Worm (Caenorhabditis elegans) whole organism, young adult: ENCODE measurements around the gene srxa-10.

ENCODE experiments used
- B0019.2 ChIP-seq: fragments of 200-800 bp; sonication (Bioruptor generic); conservative IDR thresholded peaks from 2 replicates; pipeline ENCODE4 v1.3.6; 2022; ENCODE audit warnings: missing genetic modification reagents, missing genetic modification characterization, missing compliant biosample characterization
- B0035.1 ChIP-seq: sonication (generic microtip); optimal IDR thresholded peaks from 2 replicates; lab custom pipeline; 2016; ENCODE audit warnings: missing genetic modification characterization, mild to moderate bottlenecking, missing compliant biosample characterization, missing genotype, missing genetic modification reagents
- F23B12.7 ChIP-seq: sonication (generic microtip); optimal IDR thresholded peaks from 2 replicates; lab custom pipeline; 2017; ENCODE audit warnings: missing genetic modification characterization, mild to moderate bottlenecking, missing compliant biosample characterization, antibody characterized with exemption, moderate library complexity; ENCODE audit not compliant: insufficient read depth
- F33H1.4 ChIP-seq: fragments of 200-800 bp; sonication (Bioruptor generic); IDR thresholded peaks from 2 replicates; pipeline ENCODE4 v1.3.6; 2022; ENCODE audit warnings: missing genetic modification reagents, missing genetic modification characterization, missing compliant biosample characterization
- F39B2.1 ChIP-seq: fragments of 200-800 bp; sonication (Bioruptor generic); IDR thresholded peaks from 2 replicates; pipeline ENCODE4 v1.3.6; 2022; ENCODE audit warnings: missing genetic modification reagents, missing genetic modification characterization, missing compliant biosample characterization
- F57C9.4 ChIP-seq: sonication (generic microtip); optimal IDR thresholded peaks from 2 replicates; lab custom pipeline; 2017; ENCODE audit warnings: mild to moderate bottlenecking, missing genetic modification characterization, missing compliant biosample characterization
- K12H6.12 ChIP-seq: fragments of 200-800 bp; sonication (Bioruptor generic); optimal IDR thresholded peaks from 2 replicates; lab custom pipeline; 2018; ENCODE audit warnings: mild to moderate bottlenecking, missing genetic modification characterization, missing compliant biosample characterization
- Y53F4B.3 ChIP-seq: fragments of 200-800 bp; sonication (Bioruptor generic); IDR thresholded peaks from 2 replicates; pipeline ENCODE4 v1.3.6; 2022; ENCODE audit warnings: missing genetic modification reagents, missing genetic modification characterization, missing compliant biosample characterization
- Y56A3A.18 ChIP-seq: fragments of 200-800 bp; sonication (Bioruptor generic); IDR thresholded peaks from 2 replicates; pipeline ENCODE4 v1.3.6; 2022; ENCODE audit warnings: missing genetic modification reagents, missing genetic modification characterization, missing compliant biosample characterization
- Y95B8A.8 ChIP-seq: fragments of 200-800 bp; sonication (Bioruptor generic); IDR thresholded peaks from 2 replicates; pipeline ENCODE4 v1.3.6; 2022; ENCODE audit warnings: missing genetic modification reagents, missing genetic modification characterization, missing compliant biosample characterization
- aptf-2 ChIP-seq: fragments of 200-800 bp; sonication (Bioruptor generic); conservative IDR thresholded peaks from 2 replicates; pipeline ENCODE4 v1.3.6; 2022; ENCODE audit warnings: missing genetic modification reagents, missing genetic modification characterization, missing compliant biosample characterization
- athp-1 ChIP-seq: sonication (generic microtip); optimal IDR thresholded peaks from 2 replicates; lab custom pipeline; 2017; ENCODE audit warnings: mild to moderate bottlenecking, missing genetic modification characterization, missing compliant biosample characterization
- attf-3 ChIP-seq: fragments of 200-800 bp; sonication (Bioruptor generic); conservative IDR thresholded peaks from 2 replicates; pipeline ENCODE4 v1.3.6; 2022; ENCODE audit warnings: missing genetic modification reagents, missing genetic modification characterization, missing compliant biosample characterization
- attf-5 ChIP-seq: fragments of 200-800 bp; sonication (Bioruptor generic); optimal IDR thresholded peaks from 2 replicates; lab custom pipeline; 2018; ENCODE audit warnings: mild to moderate bottlenecking, missing genetic modification characterization, missing compliant biosample characterization
- cebp-1 ChIP-seq, 2 experiments: fragments of 200-800 bp in 1 of 2; sonication (Bioruptor generic) in 1 of 2; sonication (generic microtip) in 1 of 2; IDR thresholded peaks in 1 of 2; optimal IDR thresholded peaks in 1 of 2; 2 replicates each; pipeline versions ENCODE4 v1.3.6 to Lab custom; 2017 to 2022; ENCODE audit warnings: missing compliant biosample characterization in 2 of 2, missing genetic modification characterization in 2 of 2, mild to moderate bottlenecking in 1 of 2, missing genetic modification reagents in 1 of 2, moderate library complexity in 1 of 2
- cebp-2 ChIP-seq: fragments of 200-800 bp; sonication (Bioruptor generic); IDR thresholded peaks from 2 replicates; pipeline ENCODE4 v1.3.6; 2022; ENCODE audit warnings: missing genetic modification characterization, missing compliant biosample characterization
- ceh-40 ChIP-seq: fragments of 200-800 bp; sonication (Bioruptor generic); IDR thresholded peaks from 2 replicates; pipeline ENCODE4 v1.3.6; 2022; ENCODE audit warnings: missing genetic modification characterization, missing compliant biosample characterization
- dox-1 ChIP-seq: fragments of 200-800 bp; sonication (Bioruptor generic); IDR thresholded peaks from 2 replicates; pipeline ENCODE4 v1.3.6; 2022; ENCODE audit warnings: missing genetic modification reagents, missing genetic modification characterization, missing compliant biosample characterization
- dpff-1 ChIP-seq: sonication (generic microtip); optimal IDR thresholded peaks from 2 replicates; lab custom pipeline; 2017; ENCODE audit warnings: mild to moderate bottlenecking, missing genetic modification characterization, missing compliant biosample characterization
- efl-1 ChIP-seq: fragments of 150-350 bp; optimal IDR thresholded peaks from 2 replicates; lab custom pipeline; 2014; ENCODE audit warnings: missing biosample characterization, missing genetic modification reagents, missing genetic modification characterization
- egrh-3 ChIP-seq: fragments of 200-800 bp; sonication (Bioruptor generic); IDR thresholded peaks from 2 replicates; pipeline ENCODE4 v1.3.6; 2022; ENCODE audit warnings: missing genetic modification reagents, missing genetic modification characterization, missing compliant biosample characterization
- him-1 ChIP-seq: sonication (generic microtip); optimal IDR thresholded peaks from 2 replicates; lab custom pipeline; 2016; ENCODE audit warnings: missing genotype, missing genetic modification reagents, missing genetic modification characterization, missing compliant biosample characterization
- hlh-12 ChIP-seq: sonication (generic microtip); optimal IDR thresholded peaks from 2 replicates; lab custom pipeline; 2016; ENCODE audit warnings: missing genetic modification characterization, missing compliant biosample characterization
- hrde-1 ChIP-seq: sonication (generic microtip); optimal IDR thresholded peaks from 2 replicates; lab custom pipeline; 2016; ENCODE audit warnings: missing genetic modification characterization, mild to moderate bottlenecking, missing compliant biosample characterization, moderate library complexity, missing genotype, missing genetic modification reagents, borderline replicate concordance
- hsf-1 ChIP-seq: fragments of 200-800 bp; sonication (Bioruptor generic); IDR thresholded peaks from 2 replicates; pipeline ENCODE4 v1.3.6; 2022; ENCODE audit warnings: missing genetic modification reagents, missing genetic modification characterization, missing compliant biosample characterization
- lag-1 ChIP-seq: fragments of 200-800 bp; sonication (Bioruptor generic); IDR thresholded peaks from 2 replicates; pipeline ENCODE4 v1.3.6; 2022; ENCODE audit warnings: missing genetic modification reagents, missing genetic modification characterization, missing compliant biosample characterization
- let-526 ChIP-seq: fragments of 200-800 bp; sonication (Bioruptor generic); IDR thresholded peaks from 2 replicates; pipeline ENCODE4 v1.3.6; 2022; ENCODE audit warnings: missing genetic modification reagents, missing genetic modification characterization, missing compliant biosample characterization
- madf-10 ChIP-seq: sonication (generic microtip); optimal IDR thresholded peaks from 2 replicates; lab custom pipeline; 2016; ENCODE audit warnings: mild to moderate bottlenecking, missing genetic modification characterization, missing compliant biosample characterization
- madf-3 ChIP-seq: fragments of 200-800 bp; sonication (Bioruptor generic); IDR thresholded peaks from 2 replicates; pipeline ENCODE4 v1.3.6; 2022; ENCODE audit warnings: missing genetic modification reagents, missing genetic modification characterization, missing compliant biosample characterization
- madf-6 ChIP-seq: fragments of 200-800 bp; sonication (Bioruptor generic); IDR thresholded peaks from 2 replicates; pipeline ENCODE4 v1.3.6; 2022; ENCODE audit warnings: missing genetic modification reagents, missing genetic modification characterization, missing compliant biosample characterization
- mcd-1 ChIP-seq: fragments of 200-800 bp; sonication (Bioruptor generic); IDR thresholded peaks from 2 replicates; pipeline ENCODE4 v1.3.6; 2022; ENCODE audit warnings: missing genetic modification reagents, missing genetic modification characterization, missing compliant biosample characterization
- mxl-1 ChIP-seq: sonication (generic microtip); optimal IDR thresholded peaks from 2 replicates; lab custom pipeline; 2016; ENCODE audit warnings: missing genetic modification characterization, missing compliant biosample characterization
- rcor-1 ChIP-seq: fragments of 200-800 bp; sonication (Bioruptor generic); IDR thresholded peaks from 2 replicates; pipeline ENCODE4 v1.3.6; 2022; ENCODE audit warnings: missing genetic modification reagents, missing genetic modification characterization, missing compliant biosample characterization
- rec-8 ChIP-seq, 2 experiments: sonication (generic microtip); optimal IDR thresholded peaks; 2 replicates each; lab custom pipeline; 2016; ENCODE audit warnings: mild to moderate bottlenecking in 2 of 2, missing genetic modification characterization in 2 of 2, missing genetic modification reagents in 2 of 2, missing genotype in 2 of 2, missing biosample characterization in 1 of 2, missing compliant biosample characterization in 1 of 2, moderate library complexity in 1 of 2
- sdz-38 ChIP-seq: sonication (generic microtip); optimal IDR thresholded peaks from 2 replicates; lab custom pipeline; 2016; ENCODE audit warnings: missing genotype, missing genetic modification characterization, missing compliant biosample characterization
- snpc-1.3 ChIP-seq: sonication (generic microtip); optimal IDR thresholded peaks from 2 replicates; lab custom pipeline; 2017; ENCODE audit warnings: missing genetic modification characterization, mild to moderate bottlenecking, missing compliant biosample characterization, antibody characterized with exemption, moderate library complexity, missing genotype, missing genetic modification reagents; ENCODE audit not compliant: insufficient read depth
- snpc-3.4 ChIP-seq: sonication (generic microtip); optimal IDR thresholded peaks from 2 replicates; lab custom pipeline; 2017; ENCODE audit warnings: missing genetic modification characterization, mild to moderate bottlenecking, missing compliant biosample characterization, antibody characterized with exemption, moderate library complexity, missing genotype, missing genetic modification reagents
- snpc-4 ChIP-seq, 5 experiments: fragments of 150-350 bp in 1 of 5; sonication (generic microtip) in 4 of 5; optimal IDR thresholded peaks; 2 replicates each; lab custom pipeline; 2014 to 2018; ENCODE audit warnings: missing genetic modification characterization in 5 of 5, missing biosample characterization in 3 of 5, antibody characterized with exemption in 2 of 5, mild to moderate bottlenecking in 2 of 5, missing compliant biosample characterization in 2 of 5, missing genotype in 2 of 5, moderate library complexity in 2 of 5, missing genetic modification reagents in 1 of 5
- somi-1 ChIP-seq: fragments of 200-800 bp; sonication (Bioruptor generic); optimal IDR thresholded peaks from 2 replicates; lab custom pipeline; 2018; ENCODE audit warnings: mild to moderate bottlenecking, missing genetic modification characterization, missing compliant biosample characterization
- sptf-2 ChIP-seq: fragments of 200-800 bp; sonication (Bioruptor generic); optimal IDR thresholded peaks from 2 replicates; lab custom pipeline; 2018; ENCODE audit warnings: mild to moderate bottlenecking, missing genetic modification characterization, missing compliant biosample characterization
- tbp1 ChIP-seq: fragments of 200-800 bp; sonication (Bioruptor generic); optimal IDR thresholded peaks from 2 replicates; lab custom pipeline; 2018; ENCODE audit warnings: mild to moderate bottlenecking, missing genetic modification characterization, missing compliant biosample characterization
- tbx-9 ChIP-seq: sonication (generic microtip); optimal IDR thresholded peaks from 2 replicates; lab custom pipeline; 2016; ENCODE audit warnings: borderline replicate concordance, missing genetic modification characterization, inconsistent platforms, missing compliant biosample characterization
- xnd-1 ChIP-seq: sonication (generic microtip); optimal IDR thresholded peaks from 2 replicates; lab custom pipeline; 2016; ENCODE audit warnings: missing genotype, missing genetic modification reagents, missing genetic modification characterization, missing compliant biosample characterization
- zim-3 ChIP-seq: sonication (generic microtip); optimal IDR thresholded peaks from 2 replicates; lab custom pipeline; 2017; ENCODE audit warnings: mild to moderate bottlenecking, missing genetic modification characterization, moderate library complexity, missing compliant biosample characterization
- ztf-18 ChIP-seq: sonication (generic microtip); optimal IDR thresholded peaks from 2 replicates; lab custom pipeline; 2016; ENCODE audit warnings: missing genotype, mild to moderate bottlenecking, missing genetic modification characterization, missing compliant biosample characterization
- ztf-22 ChIP-seq: fragments of 200-800 bp; sonication (Bioruptor generic); optimal IDR thresholded peaks from 2 replicates; lab custom pipeline; 2018; ENCODE audit warnings: mild to moderate bottlenecking, missing genetic modification characterization, moderate library complexity, missing compliant biosample characterization
- ztf-28 ChIP-seq: fragments of 200-800 bp; sonication (Bioruptor generic); IDR thresholded peaks from 2 replicates; pipeline ENCODE4 v1.3.6; 2022; ENCODE audit warnings: missing genetic modification reagents, missing genetic modification characterization, missing compliant biosample characterization

Gene srxa-10

ce11 chrIII:9818763-9819162 lies 22.4 kb upstream of the srxa-10 start, which contains the start of gene panl-3 (continued):
- no peak for TF ChIP-seq aptf-2 (GFP tag; lab: Robert Waterston, UW)
- no peak for TF ChIP-seq hlh-12 (tag; lab: Kevin White, UChicago)
- no peak for TF ChIP-seq Y53F4B.3 (GFP tag; lab: Robert Waterston, UW)
- TF ChIP-seq tbp1: no peak
- no peak for TF ChIP-seq ztf-28 (GFP tag; lab: Robert Waterston, UW)
- TF ChIP-seq F23B12.7 (tag; lab: Kevin White, UChicago): peak; percentile 41
- TF ChIP-seq B0019.2 (GFP tag; lab: Robert Waterston, UW): no peak
- no peak for TF ChIP-seq zim-3
- TF ChIP-seq tbx-9 (tag; lab: Kevin White, UChicago): no peak
- no peak for TF ChIP-seq let-526
- TF ChIP-seq sdz-38: no peak
- TF ChIP-seq madf-3 (GFP tag; lab: Robert Waterston, UW): no peak
- TF ChIP-seq Y56A3A.18 (GFP tag; lab: Robert Waterston, UW): no peak
- peak; percentile 43; the same call in 1 of the 2 replicates for TF ChIP-seq rcor-1
- TF ChIP-seq snpc-4 (GFP tag; optimal IDR thresholded peaks at IDR 0.05; lab: Kevin White, UChicago): no peak
- peak in 2 of 4 experiments; percentile 31 to 38 for TF ChIP-seq snpc-4 (tag; optimal IDR thresholded peaks at IDR 0.05; lab: Kevin White, UChicago)
- TF ChIP-seq snpc-3.4 (tag; lab: Kevin White, UChicago): no peak
- TF ChIP-seq madf-6 (GFP tag; lab: Robert Waterston, UW): no peak; the same call in 1 of the 2 replicates
- peak; percentile 36 for TF ChIP-seq somi-1 (GFP tag; lab: Kevin White, UChicago)
- no peak for TF ChIP-seq cebp-2 (GFP tag; lab: Robert Waterston, UW)
- TF ChIP-seq cebp-1 (GFP tag; IDR thresholded peaks at IDR 0.05; lab: Robert Waterston, UW): peak; percentile 47; the same call in 1 of the 2 replicates
- peak; percentile 64 for TF ChIP-seq cebp-1 (tag; optimal IDR thresholded peaks at IDR 0.05; lab: Kevin White, UChicago)
- no peak for TF ChIP-seq mxl-1
- no peak for TF ChIP-seq snpc-1.3
- no peak for TF ChIP-seq sptf-2 (GFP tag; lab: Kevin White, UChicago)
- peak; percentile 88 for TF ChIP-seq attf-5 (GFP tag; lab: Kevin White, UChicago)
- no peak for TF ChIP-seq ceh-40 (GFP tag; lab: Robert Waterston, UW)
- no peak for TF ChIP-seq athp-1
- no peak for TF ChIP-seq Y95B8A.8 (GFP tag; lab: Robert Waterston, UW)
- TF ChIP-seq ztf-22: no peak
- peak; percentile 31 for TF ChIP-seq ztf-18 (tag; lab: Kevin White, UChicago)
- no peak for TF ChIP-seq attf-3 (GFP tag; lab: Robert Waterston, UW)
- no peak for TF ChIP-seq madf-10
- peak; percentile 56 for TF ChIP-seq K12H6.12 (tag; lab: Kevin White, UChicago)
- TF ChIP-seq him-1: no peak
- no peak for TF ChIP-seq egrh-3
- TF ChIP-seq F57C9.4 (tag; lab: Kevin White, UChicago): no peak
- no peak for TF ChIP-seq B0035.1 (tag; lab: Kevin White, UChicago)
- no peak for TF ChIP-seq hrde-1 (tag; lab: Kevin White, UChicago)
- TF ChIP-seq xnd-1 (tag; lab: Kevin White, UChicago): no peak
- TF ChIP-seq F39B2.1 (GFP tag; lab: Robert Waterston, UW): no peak
- peak; percentile 26; the same call in 1 of the 2 replicates for TF ChIP-seq hsf-1 (GFP tag; lab: Robert Waterston, UW)
- TF ChIP-seq mcd-1 (GFP tag; lab: Robert Waterston, UW): peak; percentile 46; the same call in 1 of the 2 replicates
- TF ChIP-seq lag-1 (GFP tag; lab: Robert Waterston, UW): no peak
- TF ChIP-seq dpff-1 (tag; lab: Kevin White, UChicago): no peak
- TF ChIP-seq F33H1.4: no peak
- no peak for TF ChIP-seq rec-8 (tag; optimal IDR thresholded peaks at IDR 0.05; lab: Kevin White, UChicago)
- no peak for TF ChIP-seq efl-1
- 0 out of 2 replicates have a peak, but pooled peaks have one; percentile 26 for TF ChIP-seq dox-1 (GFP tag; lab: Robert Waterston, UW)
